Worm (Caenorhabditis elegans) whole organism, mixed stage, embryonic: ENCODE measurements around the gene Y1A5A.1.
A peak's percentile ranks its signal among the peaks of the same experiment; 100 is the strongest.

Experiments
- M03D4.4 ChIP-seq: sonication (generic microtip); optimal IDR thresholded peaks from 2 replicates; lab custom pipeline; 2017; ENCODE audit warnings: mild to moderate bottlenecking, missing genetic modification characterization, missing compliant biosample characterization
- bed-3 ChIP-seq: fragments of 200-800 bp; sonication (Bioruptor generic); optimal IDR thresholded peaks from 3 replicates; lab custom pipeline; 2018; ENCODE audit warnings: mild to moderate bottlenecking, missing genetic modification characterization, moderate library complexity, missing compliant biosample characterization
- ceh-39 ChIP-seq: fragments of 150-350 bp; optimal IDR thresholded peaks from 2 replicates; lab custom pipeline; 2014; ENCODE audit warnings: missing biosample characterization, missing genetic modification characterization
- ceh-43 ChIP-seq: fragments of 200-800 bp; sonication (Bioruptor generic); optimal IDR thresholded peaks from 2 replicates; lab custom pipeline; 2018; ENCODE audit warnings: mild to moderate bottlenecking, missing genetic modification characterization, moderate library complexity, missing compliant biosample characterization
- ceh-83 ChIP-seq: fragments of 200-800 bp; sonication (Bioruptor generic); optimal IDR thresholded peaks from 2 replicates; lab custom pipeline; 2018; ENCODE audit warnings: mild to moderate bottlenecking, missing genetic modification characterization, missing compliant biosample characterization
- ces-1 ChIP-seq: fragments of 150-350 bp; optimal IDR thresholded peaks from 2 replicates; lab custom pipeline; 2014; ENCODE audit warnings: missing biosample characterization, missing genetic modification reagents, missing genetic modification characterization
- drap-1 ChIP-seq: fragments of 200-800 bp; sonication (Bioruptor generic); optimal IDR thresholded peaks from 3 replicates; lab custom pipeline; 2018; ENCODE audit warnings: mild to moderate bottlenecking, missing genetic modification characterization, missing compliant biosample characterization
- elt-1 ChIP-seq: sonication (generic microtip); optimal IDR thresholded peaks from 2 replicates; lab custom pipeline; 2017; ENCODE audit warnings: missing genetic modification characterization, mild to moderate bottlenecking, missing compliant biosample characterization, antibody characterized with exemption, moderate library complexity, borderline replicate concordance; ENCODE audit not compliant: insufficient read depth
- elt-3 ChIP-seq: fragments of 150-350 bp; optimal IDR thresholded peaks from 2 replicates; lab custom pipeline; 2014; ENCODE audit warnings: missing biosample characterization, missing genetic modification characterization
- flh-1 ChIP-seq: fragments of 200-800 bp; sonication (Bioruptor generic); optimal IDR thresholded peaks from 2 replicates; lab custom pipeline; 2018; ENCODE audit warnings: mild to moderate bottlenecking, missing genetic modification characterization, moderate library complexity, missing compliant biosample characterization
- ham-2 ChIP-seq: fragments of 200-800 bp; sonication (Bioruptor generic); optimal IDR thresholded peaks from 2 replicates; lab custom pipeline; 2018; ENCODE audit warnings: mild to moderate bottlenecking, missing genetic modification characterization, missing compliant biosample characterization
- lin-13 ChIP-seq: fragments of 150-350 bp; optimal IDR thresholded peaks from 2 replicates; lab custom pipeline; 2014; ENCODE audit warnings: missing biosample characterization, missing genetic modification characterization
- lin-32 ChIP-seq: fragments of 200-800 bp; sonication (Bioruptor generic); optimal IDR thresholded peaks from 2 replicates; lab custom pipeline; 2018; ENCODE audit warnings: mild to moderate bottlenecking, missing genetic modification characterization, missing compliant biosample characterization
- lsy-2 ChIP-seq: fragments of 150-350 bp; optimal IDR thresholded peaks from 2 replicates; lab custom pipeline; 2014; ENCODE audit warnings: missing biosample characterization, missing genetic modification characterization
- mab-5 ChIP-seq: fragments of 150-350 bp; optimal IDR thresholded peaks from 2 replicates; lab custom pipeline; 2014; ENCODE audit warnings: missing biosample characterization, missing genetic modification characterization
- mls-2 ChIP-seq: sonication (generic microtip); optimal IDR thresholded peaks from 2 replicates; lab custom pipeline; 2016; ENCODE audit warnings: mild to moderate bottlenecking, missing genetic modification characterization, moderate library complexity, missing compliant biosample characterization
- nhr-12 ChIP-seq: fragments of 150-350 bp; optimal IDR thresholded peaks from 2 replicates; lab custom pipeline; 2014; ENCODE audit warnings: missing biosample characterization, missing genetic modification characterization
- nhr-2 ChIP-seq: fragments of 150-350 bp; optimal IDR thresholded peaks from 2 replicates; lab custom pipeline; 2014; ENCODE audit warnings: missing biosample characterization, missing genetic modification characterization
- nhr-28 ChIP-seq: fragments of 150-350 bp; optimal IDR thresholded peaks from 2 replicates; lab custom pipeline; 2014; ENCODE audit warnings: missing biosample characterization, missing genetic modification characterization
- nhr-76 ChIP-seq: sonication (generic microtip); optimal IDR thresholded peaks from 2 replicates; lab custom pipeline; 2017; ENCODE audit warnings: missing biosample characterization, missing genetic modification characterization
- sem-2 ChIP-seq: fragments of 200-800 bp; sonication (Bioruptor generic); optimal IDR thresholded peaks from 2 replicates; lab custom pipeline; 2018; ENCODE audit warnings: mild to moderate bottlenecking, missing genetic modification characterization, missing compliant biosample characterization
- snpc-4 ChIP-seq: fragments of 150-350 bp; optimal IDR thresholded peaks from 2 replicates; lab custom pipeline; 2014; ENCODE audit warnings: missing biosample characterization, missing genetic modification characterization
- sptf-1 ChIP-seq: sonication (generic microtip); optimal IDR thresholded peaks from 2 replicates; lab custom pipeline; 2017; ENCODE audit warnings: mild to moderate bottlenecking, missing genetic modification characterization, moderate library complexity, missing compliant biosample characterization
- tbx-8 ChIP-seq: fragments of 200-800 bp; sonication (Bioruptor generic); optimal IDR thresholded peaks from 2 replicates; lab custom pipeline; 2018; ENCODE audit warnings: mild to moderate bottlenecking, missing genetic modification characterization, moderate library complexity, missing compliant biosample characterization
- unc-120 ChIP-seq: sonication (generic microtip); optimal IDR thresholded peaks from 2 replicates; lab custom pipeline; 2017; ENCODE audit warnings: missing genetic modification characterization, missing compliant biosample characterization; ENCODE audit not compliant: poor library complexity, severe bottlenecking
- unc-39 ChIP-seq: fragments of 150-350 bp; optimal IDR thresholded peaks from 2 replicates; lab custom pipeline; 2014; ENCODE audit warnings: missing biosample characterization, missing genetic modification characterization
- unc-62 ChIP-seq: fragments of 150-350 bp; optimal IDR thresholded peaks from 2 replicates; lab custom pipeline; 2014; ENCODE audit warnings: missing biosample characterization, missing genetic modification reagents, missing genetic modification characterization
- zip-8 ChIP-seq: fragments of 150-350 bp; optimal IDR thresholded peaks from 2 replicates; lab custom pipeline; 2014; ENCODE audit warnings: missing biosample characterization, missing genetic modification characterization

Y1A5A.1 gene

DNA sequence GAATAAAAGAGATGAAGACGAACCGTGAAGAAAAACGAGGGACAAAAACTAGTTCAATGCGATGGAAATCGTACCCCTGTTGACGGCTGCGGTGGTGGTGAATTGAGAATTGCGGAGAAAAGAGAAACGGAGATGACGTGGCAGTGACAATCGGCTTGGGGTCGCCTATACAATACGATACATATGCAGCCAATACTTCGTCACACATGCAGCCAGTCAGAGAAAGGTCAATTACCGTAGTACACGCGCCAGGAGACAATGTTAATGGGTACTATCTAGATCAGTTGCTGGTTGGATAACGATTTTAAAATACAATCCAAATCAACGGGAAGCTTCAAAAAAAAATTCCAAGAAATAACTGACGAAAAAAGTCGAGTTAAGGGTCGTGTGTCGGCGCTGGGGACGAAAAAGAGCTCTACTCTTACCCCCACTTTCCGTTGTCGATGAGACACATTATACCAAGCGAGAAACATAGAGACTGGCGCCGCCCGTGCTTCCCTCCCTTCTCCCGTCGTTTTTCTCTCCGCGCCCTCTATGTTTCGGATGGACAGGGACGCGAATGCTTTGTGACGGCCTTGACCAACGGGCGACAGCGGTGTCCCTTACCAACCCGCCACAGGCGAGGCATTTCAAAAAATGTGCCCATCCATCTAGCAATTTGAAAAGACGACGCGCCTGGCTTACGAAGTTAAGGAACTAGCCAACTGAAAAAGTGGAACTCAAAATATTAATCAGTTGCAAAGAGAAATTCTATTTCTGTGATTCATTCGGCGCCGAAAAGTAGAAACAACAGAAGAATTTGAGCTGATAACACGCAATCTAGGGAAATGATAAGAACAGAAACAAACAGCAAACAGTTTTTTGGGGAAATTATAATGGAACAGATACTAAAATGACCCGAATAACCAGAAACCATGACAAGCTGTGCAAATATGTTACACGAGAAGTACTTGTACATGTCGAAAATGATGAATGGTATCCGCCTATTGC lies 32.4 kb upstream of the Y1A5A.1 start:
- TF ChIP-seq tbx-8 (GFP tag; lab: Kevin White, UChicago) (no peak), nhr-28 (tag; lab: Kevin White, UChicago) (no peak), sem-2 (no peak), unc-120 (tag; lab: Kevin White, UChicago) (no peak), snpc-4 (tag; lab: Kevin White, UChicago) (no peak), ham-2 (GFP tag; lab: Kevin White, UChicago) (peak; percentile 12)

DNA sequence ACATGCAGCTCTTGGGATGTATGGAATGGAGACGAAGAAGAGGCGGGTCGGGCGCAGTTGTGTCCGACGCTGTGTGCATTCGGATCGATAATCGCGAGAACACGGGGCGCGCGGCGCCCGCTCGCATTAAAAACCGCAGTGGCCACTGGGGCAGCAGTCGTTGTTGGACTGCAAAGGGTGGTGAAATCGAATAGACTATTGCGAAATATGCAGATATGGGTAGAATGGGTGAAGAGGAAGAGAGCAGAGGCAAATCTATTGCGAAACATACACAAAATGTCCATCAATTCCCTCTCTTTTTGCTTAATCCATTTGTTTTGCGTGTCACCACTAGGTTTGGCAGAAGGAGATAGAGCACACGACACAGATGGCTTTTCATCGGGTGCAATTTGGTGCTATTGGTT lies 31.6 kb upstream of the Y1A5A.1 start:
- TF ChIP-seq sem-2, result no peak
- TF ChIP-seq mab-5 (tag; lab: Kevin White, UChicago), result no peak
- TF ChIP-seq snpc-4 (tag; lab: Kevin White, UChicago), result no peak
- TF ChIP-seq unc-62 (GFP tag; lab: Kevin White, UChicago), result peak; percentile 55
- peak; percentile 80 for TF ChIP-seq ces-1
- peak; percentile 34 for TF ChIP-seq sptf-1 (tag; lab: Kevin White, UChicago)
- TF ChIP-seq mls-2 (tag; lab: Kevin White, UChicago), result no peak
- no peak for TF ChIP-seq nhr-76 (tag; lab: Kevin White, UChicago)
- TF ChIP-seq ham-2 (GFP tag; lab: Kevin White, UChicago), result no peak
- TF ChIP-seq lin-13 (tag; lab: Kevin White, UChicago), result peak; percentile 1
- no peak for TF ChIP-seq nhr-28 (tag; lab: Kevin White, UChicago)
- no peak for TF ChIP-seq drap-1 (GFP tag; lab: Kevin White, UChicago)
- TF ChIP-seq elt-1 (tag; lab: Kevin White, UChicago), result no peak
- TF ChIP-seq lin-32 (GFP tag; lab: Kevin White, UChicago), result no peak

DNA sequence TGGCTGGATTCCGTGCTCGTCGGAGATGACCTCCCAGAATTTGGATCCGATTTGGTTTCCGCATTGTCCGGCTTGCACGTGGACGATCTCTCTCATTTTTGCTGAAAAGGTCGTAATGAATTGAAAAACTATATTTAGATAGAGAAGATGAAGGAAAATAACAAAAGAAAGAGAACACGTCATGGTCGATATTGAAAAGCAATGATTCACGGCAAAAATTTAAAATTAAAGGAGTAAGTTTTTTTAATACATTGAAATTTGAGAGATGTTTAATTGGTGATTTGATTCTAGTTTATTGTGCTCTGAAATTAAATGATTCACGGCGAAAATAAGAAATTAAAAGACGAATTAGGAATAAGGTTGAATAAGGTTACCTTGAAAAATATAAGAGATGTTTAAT lies 31.1 kb upstream of the Y1A5A.1 start, which contains the start of gene tbb-2:
Gene tbb-2 (minus strand): TSS at position 101 of the 400 bp plus-strand sequence.
- TF ChIP-seq lin-13 (tag; lab: Kevin White, UChicago) (no peak), ceh-43 (GFP tag; lab: Kevin White, UChicago) (no peak), nhr-12 (tag; lab: Kevin White, UChicago) (no peak), ceh-39 (no peak), M03D4.4 (tag; lab: Kevin White, UChicago) (no peak), lin-32 (GFP tag; lab: Kevin White, UChicago) (no peak), lsy-2 (tag; lab: Kevin White, UChicago) (no peak)

DNA sequence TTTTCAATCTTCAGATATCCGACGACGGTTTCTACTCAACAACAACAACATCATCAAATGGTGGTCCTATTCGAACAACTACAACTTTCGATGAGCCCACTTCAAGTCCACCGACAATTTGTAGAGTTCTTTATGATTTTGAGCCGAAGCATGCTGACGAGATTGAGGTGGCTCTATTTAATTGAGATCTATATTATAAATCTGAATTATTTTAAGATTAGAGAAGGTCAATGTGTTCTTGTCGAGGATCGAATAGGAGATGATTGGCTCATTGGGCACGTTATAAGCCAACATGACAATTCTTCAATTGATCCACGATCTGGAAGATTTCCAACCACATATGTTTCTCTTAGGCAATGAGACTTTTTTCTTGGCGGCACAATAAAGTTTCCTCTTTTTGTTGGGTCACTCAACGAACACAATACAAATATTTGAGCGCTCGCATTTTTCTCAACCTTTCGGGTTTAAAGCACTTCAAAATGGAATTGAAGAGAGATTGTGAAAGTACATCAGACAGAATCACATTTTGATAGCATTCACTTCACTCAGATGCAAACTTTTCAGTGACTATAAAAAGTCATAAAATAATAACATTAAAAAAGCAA lies 29.0 kb upstream of the Y1A5A.1 start:
- TF ChIP-seq sem-2 (no peak), bed-3 (GFP tag; lab: Kevin White, UChicago) (no peak), lin-32 (GFP tag; lab: Kevin White, UChicago) (no peak), elt-3 (tag; lab: Kevin White, UChicago) (no peak), flh-1 (GFP tag; lab: Kevin White, UChicago) (no peak), nhr-2 (tag; lab: Kevin White, UChicago) (no peak), sptf-1 (tag; lab: Kevin White, UChicago) (no peak), unc-39 (no peak), ceh-43 (GFP tag; lab: Kevin White, UChicago) (no peak), nhr-12 (tag; lab: Kevin White, UChicago) (no peak), mab-5 (tag; lab: Kevin White, UChicago) (no peak), tbx-8 (GFP tag; lab: Kevin White, UChicago) (no peak), nhr-76 (tag; lab: Kevin White, UChicago) (no peak), ham-2 (GFP tag; lab: Kevin White, UChicago) (no peak), mls-2 (tag; lab: Kevin White, UChicago) (no peak), unc-62 (GFP tag; lab: Kevin White, UChicago) (no peak), ces-1 (no peak), elt-1 (tag; lab: Kevin White, UChicago) (no peak), ceh-83 (GFP tag; lab: Kevin White, UChicago) (no peak), zip-8 (tag; lab: Kevin White, UChicago) (no peak)
